Worm (Caenorhabditis elegans): ENCODE results near the gene R151.2.
A peak's percentile ranks its signal among the peaks of the same experiment; 100 is the strongest.

The R151.2 gene

DNA sequence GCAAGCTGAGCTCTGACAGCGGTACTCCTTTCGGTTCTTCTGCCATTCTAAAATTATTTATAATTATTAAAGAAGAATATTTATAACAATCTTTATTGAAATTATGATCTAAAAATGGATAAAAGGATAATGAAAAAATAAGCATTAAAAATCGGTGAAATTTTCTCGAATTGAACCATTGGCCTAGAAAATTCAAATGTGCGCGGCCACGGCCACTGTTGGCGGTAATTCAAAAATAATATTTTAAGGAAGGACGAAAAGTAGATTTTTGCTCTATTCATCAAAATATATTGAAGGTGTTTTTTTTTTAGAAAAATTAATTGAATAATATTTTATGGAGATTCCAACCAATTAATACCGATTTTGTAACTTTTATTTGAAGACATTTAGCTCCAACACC, 10.9 kb upstream of the R151.2 start, which contains the start of gene pfd-5 (continued):
- no peak for TF ChIP-seq aly-2 (tag; optimal IDR thresholded peaks at IDR 0.05)
- no peak for TF ChIP-seq nhr-84 (tag; optimal IDR thresholded peaks at IDR 0.05)
- peak; percentile 4 for TF ChIP-seq pag-3 (tag; optimal IDR thresholded peaks at IDR 0.05; ENCODE audit: borderline replicate concordance, insufficient read depth)
- TF ChIP-seq aha-1 (tag; optimal IDR thresholded peaks at IDR 0.05), result no peak
- peak; percentile 67 for TF ChIP-seq nhr-20 (tag; optimal IDR thresholded peaks at IDR 0.05)
- no peak for TF ChIP-seq lin-39 (tag; optimal IDR thresholded peaks at IDR 0.05)
- no peak for TF ChIP-seq unc-62 (GFP tag; optimal IDR thresholded peaks at IDR 0.05)
- peak; percentile 77 for TF ChIP-seq xbp-1 (tag; optimal IDR thresholded peaks at IDR 0.05)
- no peak for TF ChIP-seq hlh-17 (GFP tag; optimal IDR thresholded peaks at IDR 0.05; ENCODE audit: borderline replicate concordance)
- TF ChIP-seq alr-1 (tag; optimal IDR thresholded peaks at IDR 0.05; ENCODE audit: borderline replicate concordance), result no peak
- no peak for TF ChIP-seq grh-1 (GFP tag; IDR thresholded peaks at IDR 0.05)
- TF ChIP-seq tbx-2 (tag; optimal IDR thresholded peaks at IDR 0.05), result peak; percentile 81
- no peak for TF ChIP-seq vab-15 (tag; optimal IDR thresholded peaks at IDR 0.05)
- TF ChIP-seq ceh-88 (GFP tag; IDR thresholded peaks at IDR 0.05), result peak; percentile 34; the same call in 1 of the 2 replicates
- peak; percentile 47 for TF ChIP-seq C04F5.9 (tag; optimal IDR thresholded peaks at IDR 0.05)
- TF ChIP-seq snu-23 (GFP tag; optimal IDR thresholded peaks at IDR 0.05), result peak; percentile 74
- peak; percentile 77 for TF ChIP-seq nhr-19 (GFP tag; conservative IDR thresholded peaks at IDR 0.05)
- TF ChIP-seq egl-27 (tag; optimal IDR thresholded peaks at IDR 0.05), result no peak
- no peak for TF ChIP-seq zag-1 (tag; optimal IDR thresholded peaks at IDR 0.05)
- TF ChIP-seq hlh-4 (tag; optimal IDR thresholded peaks at IDR 0.05), result no peak
- peak; percentile 84 for TF ChIP-seq nhr-90 (tag; optimal IDR thresholded peaks at IDR 0.05; ENCODE audit: poor library complexity)
- no peak for TF ChIP-seq ceh-8 (GFP tag; optimal IDR thresholded peaks at IDR 0.05)
- TF ChIP-seq mab-9 (GFP tag; IDR thresholded peaks at IDR 0.05), result no peak
- TF ChIP-seq fkh-4 (tag; optimal IDR thresholded peaks at IDR 0.05; ENCODE audit: borderline replicate concordance), result peak; percentile 76
- peak; percentile 43 for TF ChIP-seq elt-2 (tag; optimal IDR thresholded peaks at IDR 0.05)
- TF ChIP-seq fkh-10 (GFP tag; optimal IDR thresholded peaks at IDR 0.05), result no peak
- TF ChIP-seq sup-37 (GFP tag; optimal IDR thresholded peaks at IDR 0.05), result no peak
- TF ChIP-seq unc-30 (tag; optimal IDR thresholded peaks at IDR 0.05), result no peak
- no peak for TF ChIP-seq ces-1 (GFP tag; optimal IDR thresholded peaks at IDR 0.05)
- peak; percentile 37 for TF ChIP-seq C16A3.4 (tag; optimal IDR thresholded peaks at IDR 0.05)

DNA sequence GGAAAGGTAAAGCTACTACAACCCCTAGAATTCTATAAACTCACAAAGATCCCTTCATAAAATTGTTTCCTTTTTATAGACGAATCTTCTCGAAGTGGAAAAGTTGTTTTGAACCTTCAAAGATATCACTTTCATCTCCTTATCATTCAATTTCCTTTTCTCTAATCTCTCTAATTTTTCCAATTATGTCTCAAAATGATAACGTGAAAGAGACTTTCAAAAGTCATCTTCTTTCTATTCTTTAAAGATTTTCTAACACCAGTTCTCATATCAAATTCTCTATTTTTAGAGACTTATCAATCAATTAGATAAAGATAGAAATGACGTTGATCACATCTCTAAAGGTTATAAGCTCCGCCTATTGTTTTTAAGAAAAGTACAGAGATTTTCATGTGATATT, 10.3 kb upstream of the R151.2 start:
- TF ChIP-seq efl-1 (optimal IDR thresholded peaks at IDR 0.05) (no peak), efl-1 (GFP tag; optimal IDR thresholded peaks at IDR 0.05 in 1 of 2) (peak in 1 of 2 experiments; percentile 21), lin-14 (GFP tag; optimal IDR thresholded peaks at IDR 0.05) (peak; percentile 22), blmp-1 (tag; optimal IDR thresholded peaks at IDR 0.05) (peak; percentile 53), nhr-85 (tag) (peak; percentile 91), nhr-71 (tag; optimal IDR thresholded peaks at IDR 0.05) (peak; percentile 40), rnt-1 (tag; optimal IDR thresholded peaks at IDR 0.05) (no peak), lsy-2 (tag; optimal IDR thresholded peaks at IDR 0.05) (peak; percentile 3 to 24), elt-3 (tag; optimal IDR thresholded peaks at IDR 0.05) (peak in 3 of 6 experiments; percentile 13 to 92 (median 48)), nhr-28 (tag; optimal IDR thresholded peaks at IDR 0.05) (no peak), unc-30 (tag; optimal IDR thresholded peaks at IDR 0.05) (no peak), snu-23 (GFP tag; optimal IDR thresholded peaks at IDR 0.05) (peak; percentile 23), mep-1 (tag; optimal IDR thresholded peaks at IDR 0.05) (no peak), lin-35 (GFP tag; optimal IDR thresholded peaks at IDR 0.05) (peak in 1 of 2 experiments; percentile 6), ztf-11 (tag; optimal IDR thresholded peaks at IDR 0.05) (no peak)

Measured in whole organism, L1 larva.